Worm (Caenorhabditis elegans) whole organism, young adult: ENCODE data around the gene nhr-188.

ENCODE experiments used
- B0261.1 ChIP-seq: sonication (generic microtip); optimal IDR thresholded peaks from 2 replicates; lab custom pipeline; 2016; ENCODE audit warnings: mild to moderate bottlenecking, missing genetic modification characterization, moderate library complexity, missing compliant biosample characterization
- C17E4.6 ChIP-seq: fragments of 200-800 bp; sonication (Bioruptor generic); IDR thresholded peaks from 2 replicates; pipeline ENCODE4 v1.3.6; 2022; ENCODE audit warnings: missing genetic modification reagents, missing genetic modification characterization, missing compliant biosample characterization
- F23B12.7 ChIP-seq: sonication (generic microtip); optimal IDR thresholded peaks from 2 replicates; lab custom pipeline; 2017; ENCODE audit warnings: missing genetic modification characterization, mild to moderate bottlenecking, missing compliant biosample characterization, antibody characterized with exemption, moderate library complexity; ENCODE audit not compliant: insufficient read depth
- F39B2.1 ChIP-seq: fragments of 200-800 bp; sonication (Bioruptor generic); IDR thresholded peaks from 2 replicates; pipeline ENCODE4 v1.3.6; 2022; ENCODE audit warnings: missing genetic modification reagents, missing genetic modification characterization, missing compliant biosample characterization
- F55B11.4 ChIP-seq: sonication (generic microtip); optimal IDR thresholded peaks from 2 replicates; lab custom pipeline; 2016; ENCODE audit warnings: missing compliant biosample characterization, missing genetic modification characterization, borderline replicate concordance; ENCODE audit not compliant: insufficient read depth
- K11D2.4 ChIP-seq: fragments of 200-800 bp; sonication (Bioruptor generic); IDR thresholded peaks from 2 replicates; pipeline ENCODE4 v1.3.6; 2022; ENCODE audit warnings: missing genetic modification reagents, missing genetic modification characterization, missing compliant biosample characterization
- T26A5.8 ChIP-seq: sonication (generic microtip); optimal IDR thresholded peaks from 2 replicates; lab custom pipeline; 2016; ENCODE audit warnings: missing genetic modification characterization, missing compliant biosample characterization
- Y53F4B.3 ChIP-seq: fragments of 200-800 bp; sonication (Bioruptor generic); IDR thresholded peaks from 2 replicates; pipeline ENCODE4 v1.3.6; 2022; ENCODE audit warnings: missing genetic modification reagents, missing genetic modification characterization, missing compliant biosample characterization
- Y95B8A.8 ChIP-seq: fragments of 200-800 bp; sonication (Bioruptor generic); IDR thresholded peaks from 2 replicates; pipeline ENCODE4 v1.3.6; 2022; ENCODE audit warnings: missing genetic modification reagents, missing genetic modification characterization, missing compliant biosample characterization
- ZK185.1 ChIP-seq: sonication (generic microtip); optimal IDR thresholded peaks from 2 replicates; lab custom pipeline; 2016; ENCODE audit warnings: mild to moderate bottlenecking, missing genetic modification characterization, missing compliant biosample characterization; ENCODE audit not compliant: poor library complexity, severe bottlenecking
- aptf-2 ChIP-seq: fragments of 200-800 bp; sonication (Bioruptor generic); conservative IDR thresholded peaks from 2 replicates; pipeline ENCODE4 v1.3.6; 2022; ENCODE audit warnings: missing genetic modification reagents, missing genetic modification characterization, missing compliant biosample characterization
- aptf-3 ChIP-seq: fragments of 200-800 bp; sonication (Bioruptor generic); IDR thresholded peaks from 2 replicates; pipeline ENCODE4 v1.3.6; 2022; ENCODE audit warnings: missing genetic modification characterization, missing compliant biosample characterization
- cebp-1 ChIP-seq, 2 experiments: fragments of 200-800 bp in 1 of 2; sonication (Bioruptor generic) in 1 of 2; sonication (generic microtip) in 1 of 2; IDR thresholded peaks in 1 of 2; optimal IDR thresholded peaks in 1 of 2; 2 replicates each; pipeline versions ENCODE4 v1.3.6 to Lab custom; 2017 to 2022; ENCODE audit warnings: missing compliant biosample characterization in 2 of 2, missing genetic modification characterization in 2 of 2, mild to moderate bottlenecking in 1 of 2, missing genetic modification reagents in 1 of 2, moderate library complexity in 1 of 2
- cebp-2 ChIP-seq: fragments of 200-800 bp; sonication (Bioruptor generic); IDR thresholded peaks from 2 replicates; pipeline ENCODE4 v1.3.6; 2022; ENCODE audit warnings: missing genetic modification characterization, missing compliant biosample characterization
- ceh-58 ChIP-seq: fragments of 200-800 bp; sonication (Bioruptor generic); IDR thresholded peaks from 2 replicates; pipeline ENCODE4 v1.3.6; 2022; ENCODE audit warnings: missing genetic modification characterization, missing compliant biosample characterization
- ceh-91 ChIP-seq: fragments of 200-800 bp; sonication (Bioruptor generic); IDR thresholded peaks from 2 replicates; pipeline ENCODE4 v1.3.6; 2022; ENCODE audit warnings: missing genetic modification reagents, missing genetic modification characterization, missing compliant biosample characterization
- dpff-1 ChIP-seq: sonication (generic microtip); optimal IDR thresholded peaks from 2 replicates; lab custom pipeline; 2017; ENCODE audit warnings: mild to moderate bottlenecking, missing genetic modification characterization, missing compliant biosample characterization
- dpl-1 ChIP-seq: fragments of 150-350 bp; optimal IDR thresholded peaks from 2 replicates; lab custom pipeline; 2014; ENCODE audit warnings: missing biosample characterization, missing genetic modification reagents, missing genetic modification characterization
- ekl-4 ChIP-seq: fragments of 200-800 bp; sonication (Bioruptor generic); IDR thresholded peaks from 2 replicates; pipeline ENCODE4 v1.3.6; 2022; ENCODE audit warnings: missing genetic modification reagents, missing genetic modification characterization, missing compliant biosample characterization
- him-1 ChIP-seq: sonication (generic microtip); optimal IDR thresholded peaks from 2 replicates; lab custom pipeline; 2016; ENCODE audit warnings: missing genotype, missing genetic modification reagents, missing genetic modification characterization, missing compliant biosample characterization
- hmg-1.2 ChIP-seq: fragments of 200-800 bp; sonication (Bioruptor generic); IDR thresholded peaks from 2 replicates; pipeline ENCODE4 v1.3.6; 2022; ENCODE audit warnings: missing genetic modification reagents, missing genetic modification characterization, missing compliant biosample characterization
- let-526 ChIP-seq: fragments of 200-800 bp; sonication (Bioruptor generic); IDR thresholded peaks from 2 replicates; pipeline ENCODE4 v1.3.6; 2022; ENCODE audit warnings: missing genetic modification reagents, missing genetic modification characterization, missing compliant biosample characterization
- lin-26 ChIP-seq: fragments of 200-800 bp; sonication (Bioruptor generic); IDR thresholded peaks from 2 replicates; pipeline ENCODE4 v1.3.6; 2022; ENCODE audit warnings: missing genetic modification reagents, missing genetic modification characterization, missing compliant biosample characterization
- lin-40 ChIP-seq: sonication (generic microtip); optimal IDR thresholded peaks from 2 replicates; lab custom pipeline; 2016; ENCODE audit warnings: missing genetic modification characterization, mild to moderate bottlenecking, missing compliant biosample characterization, missing genotype, missing genetic modification reagents
- madf-6 ChIP-seq: fragments of 200-800 bp; sonication (Bioruptor generic); IDR thresholded peaks from 2 replicates; pipeline ENCODE4 v1.3.6; 2022; ENCODE audit warnings: missing genetic modification reagents, missing genetic modification characterization, missing compliant biosample characterization
- mes-4 ChIP-seq: sonication (generic microtip); optimal IDR thresholded peaks from 2 replicates; lab custom pipeline; 2016; ENCODE audit warnings: missing genotype, missing genetic modification characterization, missing compliant biosample characterization
- nfya-1 ChIP-seq: sonication (generic microtip); optimal IDR thresholded peaks from 2 replicates; lab custom pipeline; 2017; ENCODE audit warnings: antibody characterized with exemption, missing compliant biosample characterization, missing genetic modification characterization, borderline replicate concordance; ENCODE audit not compliant: insufficient read depth
- nfya-2 ChIP-seq: fragments of 200-800 bp; sonication (Bioruptor generic); IDR thresholded peaks from 2 replicates; pipeline ENCODE4 v1.3.6; 2022; ENCODE audit warnings: missing genetic modification reagents, missing genetic modification characterization, missing compliant biosample characterization
- rec-8 ChIP-seq, 2 experiments: sonication (generic microtip); optimal IDR thresholded peaks; 2 replicates each; lab custom pipeline; 2016; ENCODE audit warnings: mild to moderate bottlenecking in 2 of 2, missing genetic modification characterization in 2 of 2, missing genetic modification reagents in 2 of 2, missing genotype in 2 of 2, missing biosample characterization in 1 of 2, missing compliant biosample characterization in 1 of 2, moderate library complexity in 1 of 2
- rpc-1 ChIP-seq, 2 experiments: fragments of 150-350 bp in 1 of 2; sonication (generic microtip) in 1 of 2; optimal IDR thresholded peaks; 2 replicates each; lab custom pipeline; 2014 to 2018; ENCODE audit warnings: missing biosample characterization in 1 of 2, missing genetic modification characterization in 1 of 2, missing genetic modification reagents in 1 of 2, missing genotype in 1 of 2
- sea-2 ChIP-seq: fragments of 200-800 bp; sonication (Bioruptor generic); IDR thresholded peaks from 2 replicates; pipeline ENCODE4 v1.3.6; 2022; ENCODE audit warnings: missing genetic modification characterization, missing compliant biosample characterization
- xnd-1 ChIP-seq: sonication (generic microtip); optimal IDR thresholded peaks from 2 replicates; lab custom pipeline; 2016; ENCODE audit warnings: missing genotype, missing genetic modification reagents, missing genetic modification characterization, missing compliant biosample characterization
- zfh-2 ChIP-seq: fragments of 200-800 bp; sonication (Bioruptor generic); conservative IDR thresholded peaks from 2 replicates; pipeline ENCODE4 v1.3.6; 2022; ENCODE audit warnings: missing genetic modification reagents, missing genetic modification characterization, missing compliant biosample characterization
- zim-3 ChIP-seq: sonication (generic microtip); optimal IDR thresholded peaks from 2 replicates; lab custom pipeline; 2017; ENCODE audit warnings: mild to moderate bottlenecking, missing genetic modification characterization, moderate library complexity, missing compliant biosample characterization
- ztf-22 ChIP-seq: fragments of 200-800 bp; sonication (Bioruptor generic); optimal IDR thresholded peaks from 2 replicates; lab custom pipeline; 2018; ENCODE audit warnings: mild to moderate bottlenecking, missing genetic modification characterization, moderate library complexity, missing compliant biosample characterization
- ztf-25 ChIP-seq: fragments of 200-800 bp; sonication (Bioruptor generic); IDR thresholded peaks from 2 replicates; pipeline ENCODE4 v1.3.6; 2022; ENCODE audit warnings: missing genetic modification reagents, missing genetic modification characterization, missing compliant biosample characterization
- ztf-3 ChIP-seq: fragments of 200-800 bp; sonication (Bioruptor generic); optimal IDR thresholded peaks from 2 replicates; lab custom pipeline; 2018; ENCODE audit warnings: mild to moderate bottlenecking, missing genetic modification characterization, missing compliant biosample characterization

nhr-188 gene

ce11 chrV:3825190-3825589 lies 32.5 kb downstream of the nhr-188 start:
- TF ChIP-seq lin-40 (tag; lab: Kevin White, UChicago): no peak
- no peak for TF ChIP-seq rec-8 (tag; optimal IDR thresholded peaks at IDR 0.05; lab: Kevin White, UChicago)
- TF ChIP-seq Y95B8A.8: no peak
- no peak for TF ChIP-seq sea-2
- TF ChIP-seq F55B11.4 (tag; lab: Kevin White, UChicago): no peak
- no peak for TF ChIP-seq C17E4.6 (GFP tag; lab: Robert Waterston, UW)
- TF ChIP-seq aptf-3 (GFP tag; lab: Robert Waterston, UW): no peak
- TF ChIP-seq B0261.1 (tag; lab: Kevin White, UChicago): no peak
- no peak for TF ChIP-seq ekl-4
- no peak for TF ChIP-seq rpc-1 (optimal IDR thresholded peaks at IDR 0.05; lab: Kevin White, UChicago)
- no peak for TF ChIP-seq rpc-1 (tag; optimal IDR thresholded peaks at IDR 0.05; lab: Kevin White, UChicago)
- TF ChIP-seq K11D2.4 (GFP tag; lab: Robert Waterston, UW): no peak
- no peak for TF ChIP-seq ztf-22 (GFP tag; lab: Kevin White, UChicago)
- TF ChIP-seq ceh-58 (GFP tag; lab: Robert Waterston, UW): no peak

- TF ChIP-seq cebp-1 (GFP tag; IDR thresholded peaks at IDR 0.05; lab: Robert Waterston, UW) (no peak), cebp-1 (tag; optimal IDR thresholded peaks at IDR 0.05; lab: Kevin White, UChicago) (peak; percentile 27), K11D2.4 (GFP tag; lab: Robert Waterston, UW) (no peak)
Measured at ce11 chrV:3820875-3821274, 36.8 kb downstream of the nhr-188 start.

ce11 chrV:3814938-3815337 lies 42.7 kb downstream of the nhr-188 start, which contains the start of gene H10D18.1:
TSS of gene H10D18.1 (plus strand) at chrV:3815214.
- TF ChIP-seq mes-4 (tag; lab: Kevin White, UChicago) (no peak), ZK185.1 (tag; lab: Kevin White, UChicago) (no peak), F23B12.7 (tag; lab: Kevin White, UChicago) (no peak), T26A5.8 (tag; lab: Kevin White, UChicago) (no peak), nfya-2 (GFP tag; lab: Robert Waterston, UW) (no peak), him-1 (tag; lab: Kevin White, UChicago) (no peak), madf-6 (GFP tag; lab: Robert Waterston, UW) (no peak), F39B2.1 (GFP tag; lab: Robert Waterston, UW) (no peak), dpl-1 (GFP tag; lab: Kevin White, UChicago) (no peak), cebp-2 (GFP tag; lab: Robert Waterston, UW) (no peak), aptf-2 (no peak)

DNA sequence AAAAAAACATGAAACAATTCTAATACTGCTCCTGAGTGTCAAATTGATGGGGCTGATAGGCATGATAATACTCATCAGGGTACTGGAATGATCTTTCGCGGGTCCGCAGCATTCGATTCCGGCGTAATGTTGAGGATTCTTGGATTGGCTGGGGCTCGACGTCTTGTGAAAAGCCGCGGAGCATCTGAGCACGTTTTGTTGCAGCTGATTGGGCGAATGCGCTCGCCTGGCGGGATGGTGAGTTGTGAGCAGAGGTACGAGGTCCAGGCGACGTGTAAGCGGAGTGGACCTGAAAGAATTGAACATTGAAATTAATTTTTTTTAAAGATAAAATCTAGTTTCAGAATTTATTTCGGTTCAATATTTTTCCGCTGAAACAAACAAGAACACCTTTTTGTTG lies 43.7 kb downstream of the nhr-188 start:
- peak; percentile 67 for TF ChIP-seq zfh-2 (GFP tag; lab: Robert Waterston, UW)
- no peak for TF ChIP-seq madf-6 (GFP tag; lab: Robert Waterston, UW)

DNA sequence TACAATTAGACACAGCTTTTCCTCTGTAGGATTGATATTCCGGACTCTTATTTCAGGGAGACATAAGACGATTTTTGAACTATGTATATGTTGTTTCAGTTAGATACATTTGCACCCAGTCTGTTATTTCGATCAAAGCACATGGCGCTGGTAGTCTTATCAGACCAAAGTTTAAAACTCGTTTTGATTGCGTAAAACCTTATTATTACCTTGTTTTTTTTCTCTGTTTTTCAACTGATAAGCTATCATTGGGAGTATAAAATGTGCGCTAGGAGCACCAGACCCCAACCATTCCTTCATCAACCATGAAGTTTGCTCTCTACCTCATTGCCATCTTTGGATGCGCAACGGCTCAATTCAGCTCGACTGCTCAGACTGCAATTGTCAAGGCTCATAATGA lies 45.4 kb downstream of the nhr-188 start, which contains the start of gene scl-12:
Gene scl-12 (plus strand): TSS at position 301 of the 400 bp plus-strand sequence.
- TF ChIP-seq hmg-1.2 (no peak), Y53F4B.3 (no peak), Y95B8A.8 (no peak), zim-3 (tag; lab: Kevin White, UChicago) (no peak), lin-26 (no peak), ztf-25 (GFP tag; lab: Robert Waterston, UW) (no peak), ztf-3 (no peak), let-526 (no peak), nfya-1 (tag; lab: Kevin White, UChicago) (no peak), dpff-1 (tag; lab: Kevin White, UChicago) (no peak), xnd-1 (tag; lab: Kevin White, UChicago) (no peak), ZK185.1 (tag; lab: Kevin White, UChicago) (no peak), dpl-1 (GFP tag; lab: Kevin White, UChicago) (no peak), ceh-91 (no peak)
